Fruit fly (Drosophila melanogaster) whole organism, embryonic: ENCODE data around the gene GCS2beta.
A peak's percentile ranks its signal among the peaks of the same experiment; 100 is the strongest.

ENCODE experiments used
- Blimp-1 ChIP-seq: fragments of 200-800 bp; sonication (Bioruptor generic); optimal IDR thresholded peaks from 3 replicates; lab custom pipeline; 2018; ENCODE audit warnings: missing biosample characterization, missing genetic modification characterization, mild to moderate bottlenecking, moderate library complexity, missing genetic modification reagents
- Bteb2 ChIP-seq: fragments of 200-800 bp; sonication (Bioruptor generic); optimal IDR thresholded peaks from 2 replicates; lab custom pipeline; 2016; ENCODE audit warnings: missing biosample characterization, missing genetic modification characterization
- CG10209 ChIP-seq: fragments of 200-800 bp; sonication (Bioruptor generic); optimal IDR thresholded peaks from 3 replicates; lab custom pipeline; 2017; ENCODE audit warnings: missing biosample characterization, mild to moderate bottlenecking, missing genetic modification characterization, missing genetic modification reagents
- CG11695 ChIP-seq: fragments of 200-800 bp; sonication (Bioruptor generic); IDR thresholded peaks from 3 replicates; pipeline ENCODE4 v1.3.6; 2022; ENCODE audit warnings: missing biosample characterization, missing genetic modification characterization
- CG12219 ChIP-seq: fragments of 200-800 bp; sonication (Bioruptor generic); optimal IDR thresholded peaks from 3 replicates; lab custom pipeline; 2018; ENCODE audit warnings: missing biosample characterization, mild to moderate bottlenecking, missing genetic modification characterization
- CG14050 ChIP-seq: fragments of 200-800 bp; sonication (Bioruptor generic); IDR thresholded peaks from 3 replicates; pipeline ENCODE4 v1.3.6; 2022; ENCODE audit warnings: missing biosample characterization, missing genetic modification characterization
- CG15269 ChIP-seq: fragments of 200-800 bp; sonication (Bioruptor generic); optimal IDR thresholded peaks from 2 replicates; lab custom pipeline; 2018; ENCODE audit warnings: missing biosample characterization, mild to moderate bottlenecking, missing genetic modification characterization, moderate library complexity
- CG18764 ChIP-seq: fragments of 200-800 bp; sonication (Bioruptor generic); optimal IDR thresholded peaks from 3 replicates; lab custom pipeline; 2016; ENCODE audit warnings: missing biosample characterization, missing genetic modification characterization
- CG2678 ChIP-seq: fragments of 200-800 bp; sonication (Bioruptor generic); optimal IDR thresholded peaks from 3 replicates; lab custom pipeline; 2019; ENCODE audit warnings: missing biosample characterization, mild to moderate bottlenecking, missing genetic modification characterization, moderate library complexity
- CG31224 ChIP-seq: fragments of 200-800 bp; sonication (Bioruptor generic); IDR thresholded peaks from 2 replicates; pipeline ENCODE4 v1.3.6; 2022; ENCODE audit warnings: missing biosample characterization, missing genetic modification characterization
- CG3407 ChIP-seq: fragments of 200-800 bp; sonication (Bioruptor generic); optimal IDR thresholded peaks from 2 replicates; lab custom pipeline; 2018; ENCODE audit warnings: missing biosample characterization, mild to moderate bottlenecking, missing genetic modification characterization
- CG4707 ChIP-seq: fragments of 200-800 bp; sonication (Bioruptor generic); optimal IDR thresholded peaks from 2 replicates; lab custom pipeline; 2018; ENCODE audit warnings: missing biosample characterization, mild to moderate bottlenecking, missing genetic modification characterization, moderate library complexity
- CG6654 ChIP-seq: fragments of 200-800 bp; sonication (Bioruptor generic); optimal IDR thresholded peaks from 2 replicates; lab custom pipeline; 2017; ENCODE audit warnings: missing biosample characterization, mild to moderate bottlenecking, missing genetic modification characterization
- CG7786 ChIP-seq: fragments of 200-800 bp; sonication (Bioruptor generic); optimal IDR thresholded peaks from 2 replicates; lab custom pipeline; 2016; ENCODE audit warnings: missing biosample characterization, missing genetic modification characterization
- CG7963 ChIP-seq: fragments of 200-800 bp; sonication (Bioruptor generic); IDR thresholded peaks from 3 replicates; pipeline ENCODE4 v1.3.6; 2022; ENCODE audit warnings: missing biosample characterization, missing genetic modification characterization; ENCODE audit not compliant: partially characterized antibody
- Dfd ChIP-seq, 2 experiments: fragments of >200 bp; optimal IDR thresholded peaks; 2 replicates each; lab custom pipeline; 2017; ENCODE audit warnings: missing biosample characterization in 2 of 2, missing genetic modification characterization in 2 of 2
- Dref ChIP-seq: fragments of 200-800 bp; sonication (Bioruptor generic); IDR thresholded peaks from 2 replicates; pipeline ENCODE4 v1.3.6; 2022; ENCODE audit warnings: missing biosample characterization, missing genetic modification characterization
- H15 ChIP-seq: fragments of 200-800 bp; sonication (Bioruptor generic); IDR thresholded peaks from 3 replicates; pipeline ENCODE4 v1.3.6; 2022; ENCODE audit warnings: missing biosample characterization, missing genetic modification characterization
- Hmx ChIP-seq: fragments of 200-800 bp; sonication (Bioruptor generic); optimal IDR thresholded peaks from 2 replicates; lab custom pipeline; 2016; ENCODE audit warnings: missing biosample characterization, missing genetic modification characterization
- Nf-YC ChIP-seq: fragments of 200-800 bp; optimal IDR thresholded peaks from 3 replicates; lab custom pipeline; 2019; ENCODE audit warnings: missing biosample characterization, mild to moderate bottlenecking, missing genetic modification characterization, moderate library complexity
- Pdp1 ChIP-seq, 2 experiments: fragments of 200-800 bp; sonication (Bioruptor generic); optimal IDR thresholded peaks; 3 replicates each; lab custom pipeline; 2016; ENCODE audit warnings: missing biosample characterization in 2 of 2, missing genetic modification characterization in 2 of 2, mild to moderate bottlenecking in 1 of 2, moderate library complexity in 1 of 2
- Scr ChIP-seq: fragments of 200-800 bp; sonication (Bioruptor generic); IDR thresholded peaks from 2 replicates; pipeline ENCODE4 v1.3.6; 2022; ENCODE audit warnings: missing biosample characterization, missing genetic modification characterization; ENCODE audit not compliant: partially characterized antibody
- Xrp1 ChIP-seq: fragments of 200-800 bp; sonication (Bioruptor generic); IDR thresholded peaks from 2 replicates; pipeline ENCODE4 v1.3.6; 2022; ENCODE audit warnings: missing biosample characterization, missing genetic modification characterization
- YL-1 ChIP-seq: fragments of 200-800 bp; sonication (Bioruptor generic); optimal IDR thresholded peaks from 3 replicates; lab custom pipeline; 2017; ENCODE audit warnings: missing biosample characterization, mild to moderate bottlenecking, missing genetic modification characterization
- cad ChIP-seq: fragments of >200 bp; optimal IDR thresholded peaks from 2 replicates; lab custom pipeline; 2017; ENCODE audit warnings: missing biosample characterization, missing genetic modification characterization
- cas ChIP-seq: fragments of 200-800 bp; sonication (Bioruptor generic); IDR thresholded peaks from 2 replicates; pipeline ENCODE4 v1.3.6; 2022; ENCODE audit warnings: missing biosample characterization, missing genetic modification characterization
- crp ChIP-seq, 2 experiments: fragments of 200-800 bp; sonication (Bioruptor generic); optimal IDR thresholded peaks; 2 replicates in 1 of 2; 3 replicates in 1 of 2; lab custom pipeline; 2017; ENCODE audit warnings: missing biosample characterization in 2 of 2, missing genetic modification characterization in 2 of 2, mild to moderate bottlenecking in 1 of 2, moderate library complexity in 1 of 2
- dan ChIP-seq: fragments of 200-800 bp; sonication (Bioruptor generic); IDR thresholded peaks from 2 replicates; pipeline ENCODE4 v1.3.6; 2022; ENCODE audit warnings: missing biosample characterization, missing genetic modification characterization
- disco-r ChIP-seq: fragments of 200-800 bp; sonication (Bioruptor generic); optimal IDR thresholded peaks from 2 replicates; lab custom pipeline; 2016; ENCODE audit warnings: missing biosample characterization, missing genetic modification characterization
- dysf ChIP-seq: fragments of 200-800 bp; sonication (Bioruptor generic); IDR thresholded peaks from 3 replicates; pipeline ENCODE4 v1.3.6; 2022; ENCODE audit warnings: missing biosample characterization, missing genetic modification characterization
- fd3F ChIP-seq: fragments of 200-800 bp; sonication (Bioruptor generic); optimal IDR thresholded peaks from 2 replicates; lab custom pipeline; 2018; ENCODE audit warnings: missing biosample characterization, mild to moderate bottlenecking, missing genetic modification characterization, moderate library complexity
- fu2 ChIP-seq: fragments of 200-800 bp; sonication (Bioruptor generic); optimal IDR thresholded peaks from 2 replicates; lab custom pipeline; 2016; ENCODE audit warnings: missing biosample characterization, missing genetic modification characterization
- inv ChIP-seq: fragments of 200-800 bp; sonication (Bioruptor generic); IDR thresholded peaks from 2 replicates; pipeline ENCODE4 v1.3.6; 2022; ENCODE audit warnings: missing biosample characterization, missing genetic modification characterization; ENCODE audit not compliant: partially characterized antibody
- kni ChIP-seq: fragments of 200-800 bp; sonication (Bioruptor generic); optimal IDR thresholded peaks from 3 replicates; lab custom pipeline; 2017; ENCODE audit warnings: mild to moderate bottlenecking, missing biosample characterization, missing genetic modification reagents, missing genetic modification characterization
- lmd ChIP-seq: fragments of 200-800 bp; sonication (Bioruptor generic); IDR thresholded peaks from 2 replicates; pipeline ENCODE4 v1.3.6; 2022; ENCODE audit warnings: missing biosample characterization, missing genetic modification characterization
- lola ChIP-seq, 3 experiments: fragments of >200 bp in 2 of 3; fragments of 200-800 bp in 1 of 3; sonication (Bioruptor generic) in 1 of 3; optimal IDR thresholded peaks; 2 replicates each; lab custom pipeline; 2017 to 2019; ENCODE audit warnings: missing biosample characterization in 3 of 3, missing genetic modification characterization in 3 of 3, mild to moderate bottlenecking in 1 of 3, moderate library complexity in 1 of 3
- lov ChIP-seq, 2 experiments: fragments of 200-800 bp in 1 of 2; fragments of >200 bp in 1 of 2; sonication (Bioruptor generic) in 1 of 2; IDR thresholded peaks in 1 of 2; optimal IDR thresholded peaks in 1 of 2; 2 replicates in 1 of 2; 3 replicates in 1 of 2; pipeline versions ENCODE4 v1.3.6 to Lab custom; 2017 to 2022; ENCODE audit warnings: missing biosample characterization in 1 of 2, missing genetic modification characterization in 1 of 2
- nau ChIP-seq: fragments of 200-800 bp; sonication (Bioruptor generic); optimal IDR thresholded peaks from 3 replicates; lab custom pipeline; 2017; ENCODE audit warnings: missing biosample characterization, mild to moderate bottlenecking, missing genetic modification characterization, missing genetic modification reagents
- nerfin-1 ChIP-seq: fragments of 200-800 bp; sonication (Bioruptor generic); optimal IDR thresholded peaks from 3 replicates; lab custom pipeline; 2019; ENCODE audit warnings: missing biosample characterization, mild to moderate bottlenecking, missing genetic modification characterization, moderate library complexity
- pros ChIP-seq: fragments of 200-800 bp; sonication (Bioruptor generic); optimal IDR thresholded peaks from 3 replicates; lab custom pipeline; 2019; ENCODE audit warnings: missing biosample characterization, mild to moderate bottlenecking, missing genetic modification characterization, moderate library complexity
- salm ChIP-seq: fragments of 200-800 bp; sonication (Bioruptor generic); optimal IDR thresholded peaks from 2 replicates; lab custom pipeline; 2018; ENCODE audit warnings: missing biosample characterization, mild to moderate bottlenecking, missing genetic modification characterization
- schlank ChIP-seq: fragments of 200-800 bp; sonication (Bioruptor generic); optimal IDR thresholded peaks from 2 replicates; lab custom pipeline; 2018; ENCODE audit warnings: missing biosample characterization, mild to moderate bottlenecking, missing genetic modification characterization
- slp2 ChIP-seq: fragments of 200-800 bp; sonication (Bioruptor generic); optimal IDR thresholded peaks from 2 replicates; lab custom pipeline; 2016; ENCODE audit warnings: missing biosample characterization, missing genetic modification characterization
- tgo ChIP-seq: fragments of 200-800 bp; sonication (Bioruptor generic); IDR thresholded peaks from 3 replicates; pipeline ENCODE4 v1.3.6; 2022; ENCODE audit warnings: missing biosample characterization, missing genetic modification characterization
- tx ChIP-seq: fragments of 200-800 bp; sonication (Bioruptor generic); optimal IDR thresholded peaks from 2 replicates; lab custom pipeline; 2016; ENCODE audit warnings: missing biosample characterization, missing genetic modification characterization
- unc-4 ChIP-seq: fragments of 200-800 bp; sonication (Bioruptor generic); IDR thresholded peaks from 2 replicates; pipeline ENCODE4 v1.3.6; 2022; ENCODE audit warnings: missing biosample characterization, missing genetic modification characterization; ENCODE audit not compliant: partially characterized antibody
- wdn ChIP-seq: fragments of 200-800 bp; sonication (Bioruptor generic); IDR thresholded peaks from 2 replicates; pipeline ENCODE4 v1.3.6; 2022; ENCODE audit warnings: missing biosample characterization, missing genetic modification characterization
- wor ChIP-seq: fragments of 200-800 bp; sonication (Bioruptor generic); IDR thresholded peaks from 2 replicates; pipeline ENCODE4 v1.3.6; 2022; ENCODE audit warnings: missing biosample characterization, missing genetic modification characterization
- zfh2 ChIP-seq: fragments of 200-800 bp; sonication (Bioruptor generic); optimal IDR thresholded peaks from 2 replicates; lab custom pipeline; 2016; ENCODE audit warnings: missing biosample characterization, missing genetic modification characterization

The GCS2beta gene

DNA sequence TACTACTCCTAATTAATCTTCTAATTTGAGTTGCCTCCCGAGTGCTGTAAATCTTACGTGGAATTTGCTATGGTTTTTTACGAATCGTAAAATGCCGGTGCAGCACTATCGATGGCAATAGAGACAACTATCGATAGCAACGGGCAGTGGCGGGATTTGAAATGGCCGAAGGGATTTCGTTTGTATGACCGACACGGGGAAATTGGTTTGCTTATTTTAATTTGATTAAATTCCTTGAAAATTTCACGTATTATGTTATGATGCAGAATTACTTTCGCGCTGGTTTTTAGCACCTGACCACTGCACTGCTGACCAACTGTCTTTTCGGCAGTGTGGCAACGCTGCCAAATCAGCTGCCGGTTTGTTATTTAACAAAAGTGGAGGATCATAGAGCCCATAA is at the start of gene GCS2beta, which contains the start of gene CG5131 (continued):
- TF ChIP-seq wor (peak; percentile 85), CG4707 (peak; percentile 24), cad (peak; percentile 23), CG15269 (peak; percentile 89), dysf (GFP tag; lab: Robert Waterston, UW) (peak; percentile 96), zfh2 (GFP tag; lab: Kevin White, UChicago) (peak; percentile 98), unc-4 (GFP tag; lab: Robert Waterston, UW) (peak; percentile 88), Bteb2 (GFP tag; lab: Kevin White, UChicago) (peak; percentile 95), Scr (GFP tag; lab: Robert Waterston, UW) (peak; percentile 93), CG11695 (GFP tag; lab: Robert Waterston, UW) (peak; percentile 84; the same call in 2 of the 3 replicates), nau (GFP tag; lab: Kevin White, UChicago) (peak; percentile 85), CG12219 (GFP tag; lab: Kevin White, UChicago) (peak; percentile 81), CG31224 (peak; percentile 87), lola (GFP tag; optimal IDR thresholded peaks at IDR 0.05; lab: Kevin White, UChicago) (peak in 1 of 3 experiments; percentile 84), Dfd (GFP tag; optimal IDR thresholded peaks at IDR 0.05; lab: Kevin White, UChicago) (no peak), CG18764 (GFP tag; lab: Kevin White, UChicago) (peak; percentile 91), lmd (GFP tag; lab: Robert Waterston, UW) (peak; percentile 95), schlank (tag; lab: Kevin White, UChicago) (peak; percentile 87), pros (no peak), salm (tag; lab: Kevin White, UChicago) (peak; percentile 61), lov (optimal IDR thresholded peaks at IDR 0.05; lab: Kevin White, UChicago) (no peak), lov (GFP tag; IDR thresholded peaks at IDR 0.05; lab: Robert Waterston, UW) (peak; percentile 81; the same call in 2 of the 3 replicates), CG14050 (GFP tag; lab: Robert Waterston, UW) (peak; percentile 93), tgo (GFP tag; lab: Robert Waterston, UW) (peak; percentile 91), inv (GFP tag; lab: Robert Waterston, UW) (peak; percentile 88), Hmx (GFP tag; lab: Kevin White, UChicago) (peak; percentile 86), CG3407 (GFP tag; lab: Kevin White, UChicago) (peak; percentile 78), Pdp1 (GFP tag; optimal IDR thresholded peaks at IDR 0.05; lab: Kevin White, UChicago) (peak; percentile 97 to 98), Blimp-1 (GFP tag; lab: Kevin White, UChicago) (peak; percentile 78), CG6654 (peak; percentile 72), nerfin-1 (tag; lab: Kevin White, UChicago) (peak; percentile 95), Dref (GFP tag; lab: Robert Waterston, UW) (peak; percentile 86), CG7963 (peak; percentile 55; the same call in 2 of the 3 replicates), tx (GFP tag; lab: Kevin White, UChicago) (peak; percentile 96), wdn (GFP tag; lab: Robert Waterston, UW) (peak; percentile 90), kni (GFP tag; lab: Kevin White, UChicago) (peak; percentile 8), crp (GFP tag; optimal IDR thresholded peaks at IDR 0.05; lab: Kevin White, UChicago) (peak; percentile 87 to 93), Xrp1 (GFP tag; lab: Robert Waterston, UW) (peak; percentile 92), Nf-YC (no peak), H15 (GFP tag; lab: Robert Waterston, UW) (peak; percentile 92), fd3F (peak; percentile 90), CG2678 (tag; lab: Kevin White, UChicago) (peak; percentile 88), disco-r (GFP tag; lab: Kevin White, UChicago) (peak; percentile 88), dan (GFP tag; lab: Robert Waterston, UW) (0 out of 2 replicates have a peak, but pooled peaks have one; percentile 54), cas (GFP tag; lab: Robert Waterston, UW) (peak; percentile 87), fu2 (GFP tag; lab: Kevin White, UChicago) (peak; percentile 97), CG7786 (peak; percentile 98), CG10209 (peak; percentile 92), YL-1 (GFP tag; lab: Kevin White, UChicago) (peak; percentile 88), slp2 (GFP tag; lab: Kevin White, UChicago) (peak; percentile 94)
